Worm (Caenorhabditis elegans) whole organism, mixed stage, embryonic: ENCODE results near the gene C28D4.8.

Experiments used
- bed-3 ChIP-seq: fragments of 200-800 bp; sonication (Bioruptor generic); optimal IDR thresholded peaks from 3 replicates; lab custom pipeline; 2018; ENCODE audit warnings: mild to moderate bottlenecking, missing genetic modification characterization, moderate library complexity, missing compliant biosample characterization
- blmp-1 ChIP-seq: fragments of 150-350 bp; optimal IDR thresholded peaks from 2 replicates; lab custom pipeline; 2014; ENCODE audit warnings: missing biosample characterization, missing genetic modification characterization
- ceh-39 ChIP-seq: fragments of 150-350 bp; optimal IDR thresholded peaks from 2 replicates; lab custom pipeline; 2014; ENCODE audit warnings: missing biosample characterization, missing genetic modification characterization
- ceh-43 ChIP-seq: fragments of 200-800 bp; sonication (Bioruptor generic); optimal IDR thresholded peaks from 2 replicates; lab custom pipeline; 2018; ENCODE audit warnings: mild to moderate bottlenecking, missing genetic modification characterization, moderate library complexity, missing compliant biosample characterization
- ceh-83 ChIP-seq: fragments of 200-800 bp; sonication (Bioruptor generic); optimal IDR thresholded peaks from 2 replicates; lab custom pipeline; 2018; ENCODE audit warnings: mild to moderate bottlenecking, missing genetic modification characterization, missing compliant biosample characterization
- ces-1 ChIP-seq: fragments of 150-350 bp; optimal IDR thresholded peaks from 2 replicates; lab custom pipeline; 2014; ENCODE audit warnings: missing biosample characterization, missing genetic modification reagents, missing genetic modification characterization
- drap-1 ChIP-seq: fragments of 200-800 bp; sonication (Bioruptor generic); optimal IDR thresholded peaks from 3 replicates; lab custom pipeline; 2018; ENCODE audit warnings: mild to moderate bottlenecking, missing genetic modification characterization, missing compliant biosample characterization
- elt-1 ChIP-seq: sonication (generic microtip); optimal IDR thresholded peaks from 2 replicates; lab custom pipeline; 2017; ENCODE audit warnings: missing genetic modification characterization, mild to moderate bottlenecking, missing compliant biosample characterization, antibody characterized with exemption, moderate library complexity, borderline replicate concordance; ENCODE audit not compliant: insufficient read depth
- elt-3 ChIP-seq: fragments of 150-350 bp; optimal IDR thresholded peaks from 2 replicates; lab custom pipeline; 2014; ENCODE audit warnings: missing biosample characterization, missing genetic modification characterization
- flh-1 ChIP-seq: fragments of 200-800 bp; sonication (Bioruptor generic); optimal IDR thresholded peaks from 2 replicates; lab custom pipeline; 2018; ENCODE audit warnings: mild to moderate bottlenecking, missing genetic modification characterization, moderate library complexity, missing compliant biosample characterization
- ham-2 ChIP-seq: fragments of 200-800 bp; sonication (Bioruptor generic); optimal IDR thresholded peaks from 2 replicates; lab custom pipeline; 2018; ENCODE audit warnings: mild to moderate bottlenecking, missing genetic modification characterization, missing compliant biosample characterization
- lin-13 ChIP-seq: fragments of 150-350 bp; optimal IDR thresholded peaks from 2 replicates; lab custom pipeline; 2014; ENCODE audit warnings: missing biosample characterization, missing genetic modification characterization
- lin-32 ChIP-seq: fragments of 200-800 bp; sonication (Bioruptor generic); optimal IDR thresholded peaks from 2 replicates; lab custom pipeline; 2018; ENCODE audit warnings: mild to moderate bottlenecking, missing genetic modification characterization, missing compliant biosample characterization
- lsy-2 ChIP-seq: fragments of 150-350 bp; optimal IDR thresholded peaks from 2 replicates; lab custom pipeline; 2014; ENCODE audit warnings: missing biosample characterization, missing genetic modification characterization
- mab-5 ChIP-seq: fragments of 150-350 bp; optimal IDR thresholded peaks from 2 replicates; lab custom pipeline; 2014; ENCODE audit warnings: missing biosample characterization, missing genetic modification characterization
- mep-1 ChIP-seq: fragments of 150-350 bp; optimal IDR thresholded peaks from 2 replicates; lab custom pipeline; 2017; ENCODE audit warnings: missing biosample characterization, missing genetic modification reagents, missing genetic modification characterization, inconsistent platforms
- mls-2 ChIP-seq: sonication (generic microtip); optimal IDR thresholded peaks from 2 replicates; lab custom pipeline; 2016; ENCODE audit warnings: mild to moderate bottlenecking, missing genetic modification characterization, moderate library complexity, missing compliant biosample characterization
- nhr-12 ChIP-seq: fragments of 150-350 bp; optimal IDR thresholded peaks from 2 replicates; lab custom pipeline; 2014; ENCODE audit warnings: missing biosample characterization, missing genetic modification characterization
- nhr-2 ChIP-seq: fragments of 150-350 bp; optimal IDR thresholded peaks from 2 replicates; lab custom pipeline; 2014; ENCODE audit warnings: missing biosample characterization, missing genetic modification characterization
- nhr-28 ChIP-seq: fragments of 150-350 bp; optimal IDR thresholded peaks from 2 replicates; lab custom pipeline; 2014; ENCODE audit warnings: missing biosample characterization, missing genetic modification characterization
- nhr-76 ChIP-seq: sonication (generic microtip); optimal IDR thresholded peaks from 2 replicates; lab custom pipeline; 2017; ENCODE audit warnings: missing biosample characterization, missing genetic modification characterization
- pha-4 ChIP-seq: fragments of 150-350 bp; optimal IDR thresholded peaks from 2 replicates; lab custom pipeline; 2018; ENCODE audit warnings: missing biosample characterization, missing genetic modification reagents, missing genetic modification characterization
- sem-2 ChIP-seq: fragments of 200-800 bp; sonication (Bioruptor generic); optimal IDR thresholded peaks from 2 replicates; lab custom pipeline; 2018; ENCODE audit warnings: mild to moderate bottlenecking, missing genetic modification characterization, missing compliant biosample characterization
- snpc-4 ChIP-seq: fragments of 150-350 bp; optimal IDR thresholded peaks from 2 replicates; lab custom pipeline; 2014; ENCODE audit warnings: missing biosample characterization, missing genetic modification characterization
- sptf-1 ChIP-seq: sonication (generic microtip); optimal IDR thresholded peaks from 2 replicates; lab custom pipeline; 2017; ENCODE audit warnings: mild to moderate bottlenecking, missing genetic modification characterization, moderate library complexity, missing compliant biosample characterization
- tbx-8 ChIP-seq: fragments of 200-800 bp; sonication (Bioruptor generic); optimal IDR thresholded peaks from 2 replicates; lab custom pipeline; 2018; ENCODE audit warnings: mild to moderate bottlenecking, missing genetic modification characterization, moderate library complexity, missing compliant biosample characterization
- unc-120 ChIP-seq: sonication (generic microtip); optimal IDR thresholded peaks from 2 replicates; lab custom pipeline; 2017; ENCODE audit warnings: missing genetic modification characterization, missing compliant biosample characterization; ENCODE audit not compliant: poor library complexity, severe bottlenecking
- unc-62 ChIP-seq: fragments of 150-350 bp; optimal IDR thresholded peaks from 2 replicates; lab custom pipeline; 2014; ENCODE audit warnings: missing biosample characterization, missing genetic modification reagents, missing genetic modification characterization
- zip-8 ChIP-seq: fragments of 150-350 bp; optimal IDR thresholded peaks from 2 replicates; lab custom pipeline; 2014; ENCODE audit warnings: missing biosample characterization, missing genetic modification characterization
- ztf-11 ChIP-seq: fragments of 150-350 bp; optimal IDR thresholded peaks from 2 replicates; lab custom pipeline; 2014; ENCODE audit warnings: missing biosample characterization, missing genetic modification characterization

Gene C28D4.8

DNA sequence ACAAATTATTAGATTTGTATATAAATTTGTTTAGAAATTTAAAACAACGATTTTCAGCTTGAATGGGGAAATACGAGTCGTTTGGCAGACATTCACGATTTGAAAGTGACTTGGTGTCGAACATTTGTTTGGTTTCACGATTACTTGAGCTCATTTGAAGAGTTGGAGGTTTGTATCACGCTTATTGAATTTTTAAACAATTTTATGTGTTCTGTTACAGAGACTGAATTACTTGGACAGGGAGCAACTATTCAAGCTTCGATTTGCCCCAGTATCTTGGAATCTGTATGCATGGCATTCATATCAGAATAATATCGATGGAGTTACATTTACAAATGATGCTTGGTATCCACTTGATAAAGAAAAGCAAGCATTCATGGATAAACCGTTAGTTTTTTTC, 21.0 kb downstream of the C28D4.8 start:
- TF ChIP-seq flh-1 (GFP tag; lab: Kevin White, UChicago) = no peak
- no peak for TF ChIP-seq unc-120 (tag; lab: Kevin White, UChicago)
- TF ChIP-seq tbx-8 (GFP tag; lab: Kevin White, UChicago) = no peak
- no peak for TF ChIP-seq snpc-4
- no peak for TF ChIP-seq pha-4 (tag; lab: Kevin White, UChicago)
- no peak for TF ChIP-seq sem-2
- no peak for TF ChIP-seq blmp-1 (tag; lab: Kevin White, UChicago)
- TF ChIP-seq mep-1 (tag; lab: Kevin White, UChicago) = no peak
- TF ChIP-seq ceh-43 (GFP tag; lab: Kevin White, UChicago) = no peak
- no peak for TF ChIP-seq nhr-2 (tag; lab: Kevin White, UChicago)
- TF ChIP-seq lin-32 (GFP tag; lab: Kevin White, UChicago) = no peak
- TF ChIP-seq ceh-83 (GFP tag; lab: Kevin White, UChicago) = no peak

- no peak for TF ChIP-seq unc-120 (tag; lab: Kevin White, UChicago)
These were observed 22.7 kb downstream of the C28D4.8 start for ce11 chrIV:9725468-9725985.

DNA sequence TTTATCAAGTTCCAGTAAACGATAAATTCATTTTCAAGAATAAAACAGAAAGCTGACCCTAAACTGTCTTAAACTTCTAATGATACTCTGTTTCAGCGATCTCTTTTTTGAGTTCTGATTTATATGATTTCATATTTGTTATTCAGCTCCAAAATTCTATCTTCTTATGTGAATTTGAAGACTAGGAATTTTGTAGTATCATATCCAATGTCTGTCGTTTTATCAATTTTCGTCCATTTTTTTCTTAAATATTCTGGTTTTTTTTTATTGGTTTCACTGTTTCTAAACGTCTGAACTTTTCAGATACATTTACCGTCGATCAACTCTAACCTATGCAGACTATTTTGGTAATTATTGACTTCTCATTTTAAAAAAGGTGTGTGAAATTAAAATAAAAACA, 23.3 kb downstream of the C28D4.8 start, which contains the start of the genes nhr-138 and C28D4.18:
Gene nhr-138, plus strand, starts transcription at position 304 of the 400 bp plus-strand sequence.
Gene C28D4.18, plus strand, starts transcription at position 333 of the 400 bp plus-strand sequence.
- no peak for TF ChIP-seq elt-1 (tag; lab: Kevin White, UChicago)
- no peak for TF ChIP-seq elt-3 (tag; lab: Kevin White, UChicago)
- no peak for TF ChIP-seq ztf-11 (tag; lab: Kevin White, UChicago)
- no peak for TF ChIP-seq ceh-83 (GFP tag; lab: Kevin White, UChicago)
- TF ChIP-seq unc-120 (tag; lab: Kevin White, UChicago) = no peak
- no peak for TF ChIP-seq lin-13 (tag; lab: Kevin White, UChicago)
- TF ChIP-seq drap-1 (GFP tag; lab: Kevin White, UChicago) = no peak
- TF ChIP-seq nhr-2 (tag; lab: Kevin White, UChicago) = no peak
- no peak for TF ChIP-seq tbx-8 (GFP tag; lab: Kevin White, UChicago)
- no peak for TF ChIP-seq lsy-2 (tag; lab: Kevin White, UChicago)
- no peak for TF ChIP-seq ces-1 (GFP tag; lab: Kevin White, UChicago)
- TF ChIP-seq ham-2 (GFP tag; lab: Kevin White, UChicago) = no peak

- TF ChIP-seq lsy-2 (tag; lab: Kevin White, UChicago) (no peak), snpc-4 (no peak), lin-13 (tag; lab: Kevin White, UChicago) (no peak), flh-1 (GFP tag; lab: Kevin White, UChicago) (no peak)
These were observed 25.1 kb downstream of the C28D4.8 start for ce11 chrIV:9723185-9723584.

DNA sequence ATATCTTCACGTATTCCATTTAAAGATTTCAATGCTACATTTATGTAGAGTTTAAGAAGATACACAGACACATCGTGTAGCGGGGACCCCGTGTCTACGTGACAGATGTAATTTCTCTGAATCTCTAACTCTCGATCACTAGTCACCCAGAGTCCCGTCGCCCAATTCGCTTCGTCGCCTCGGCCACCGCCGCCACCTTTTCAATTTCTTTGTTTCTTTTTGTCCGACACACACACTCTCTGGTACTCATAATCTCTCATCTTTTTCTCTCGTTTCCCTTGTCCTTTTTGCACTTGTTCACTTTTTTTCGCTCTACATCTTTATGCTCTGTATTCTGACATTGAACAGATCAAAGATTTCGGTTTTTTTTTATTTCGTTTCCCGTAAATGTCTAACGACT, 29.8 kb downstream of the C28D4.8 start:
- TF ChIP-seq snpc-4 (no peak), unc-120 (tag; lab: Kevin White, UChicago) (peak; percentile 75), lsy-2 (tag; lab: Kevin White, UChicago) (peak; percentile 47), ceh-39 (tag; lab: Kevin White, UChicago) (no peak), unc-62 (peak; percentile 75), elt-3 (tag; lab: Kevin White, UChicago) (no peak), mep-1 (tag; lab: Kevin White, UChicago) (peak; percentile 20)
- TF ChIP-seq, all 35 proteins: peak for 4

- TF ChIP-seq flh-1 (GFP tag; lab: Kevin White, UChicago) (no peak), unc-62 (no peak), sem-2 (no peak), snpc-4 (no peak), elt-3 (tag; lab: Kevin White, UChicago) (no peak), drap-1 (GFP tag; lab: Kevin White, UChicago) (no peak), nhr-28 (no peak), zip-8 (no peak), bed-3 (GFP tag; lab: Kevin White, UChicago) (no peak), mep-1 (tag; lab: Kevin White, UChicago) (no peak), nhr-76 (no peak), ceh-39 (tag; lab: Kevin White, UChicago) (no peak), mab-5 (tag; lab: Kevin White, UChicago) (no peak), sptf-1 (tag; lab: Kevin White, UChicago) (no peak), elt-1 (tag; lab: Kevin White, UChicago) (no peak), nhr-12 (tag; lab: Kevin White, UChicago) (no peak), ztf-11 (tag; lab: Kevin White, UChicago) (no peak), mls-2 (tag; lab: Kevin White, UChicago) (no peak)
These were observed 30.4 kb downstream of the C28D4.8 start for ce11 chrIV:9717844-9718243.
